Fruit fly (Drosophila melanogaster): ENCODE measurements around the gene hd.

The hd gene

dm6 chr3R:5387996-5388395 is 13.2 kb upstream of the hd start:
- no peak for TF ChIP-seq CG7045 (GFP tag; optimal IDR thresholded peaks at IDR 0.05)
- TF ChIP-seq bab1 (GFP tag; optimal IDR thresholded peaks at IDR 0.05), result no peak
- TF ChIP-seq pad (GFP tag; optimal IDR thresholded peaks at IDR 0.05), result no peak
- TF ChIP-seq cic (GFP tag; optimal IDR thresholded peaks at IDR 0.05), result no peak
- no peak for TF ChIP-seq Hr96 (GFP tag; optimal IDR thresholded peaks at IDR 0.05)
- TF ChIP-seq CG1620 (GFP tag; optimal IDR thresholded peaks at IDR 0.05), result no peak
- no peak for TF ChIP-seq Crg-1 (GFP tag; optimal IDR thresholded peaks at IDR 0.05)
- no peak for TF ChIP-seq CG11617 (GFP tag; optimal IDR thresholded peaks at IDR 0.05)
- TF ChIP-seq Mnt (GFP tag; optimal IDR thresholded peaks at IDR 0.05), result no peak
- no peak for TF ChIP-seq CG5204 (GFP tag; optimal IDR thresholded peaks at IDR 0.05)
- TF ChIP-seq kay (GFP tag; ENCODE audit: borderline replicate concordance), result no peak
- TF ChIP-seq tj (GFP tag; optimal IDR thresholded peaks at IDR 0.05), result no peak
- no peak for TF ChIP-seq CG12768 (GFP tag; optimal IDR thresholded peaks at IDR 0.05)
- TF ChIP-seq cnc (optimal IDR thresholded peaks at IDR 0.05), result no peak
- no peak for TF ChIP-seq CG14711 (tag; optimal IDR thresholded peaks at IDR 0.05)

dm6 chr3R:5387564-5387963 is 12.8 kb upstream of the hd start, which contains the start of gene CG14668:
Gene CG14668 (minus strand): TSS chr3R:5387664.
- no peak for TF ChIP-seq CG5204 (GFP tag; optimal IDR thresholded peaks at IDR 0.05)
- TF ChIP-seq CG14711 (tag; optimal IDR thresholded peaks at IDR 0.05), result no peak
- no peak for TF ChIP-seq tj (GFP tag; optimal IDR thresholded peaks at IDR 0.05)
- TF ChIP-seq Clk (GFP tag; optimal IDR thresholded peaks at IDR 0.05), result no peak
- no peak for TF ChIP-seq bab1 (GFP tag; optimal IDR thresholded peaks at IDR 0.05)
- no peak for TF ChIP-seq pad (GFP tag; optimal IDR thresholded peaks at IDR 0.05)
- no peak for TF ChIP-seq cic (GFP tag; optimal IDR thresholded peaks at IDR 0.05)
- TF ChIP-seq Crg-1 (GFP tag; optimal IDR thresholded peaks at IDR 0.05), result no peak
- no peak for TF ChIP-seq ovo (GFP tag; optimal IDR thresholded peaks at IDR 0.05)
- no peak for TF ChIP-seq toe (GFP tag; optimal IDR thresholded peaks at IDR 0.05)
- no peak for TF ChIP-seq Mnt (GFP tag; optimal IDR thresholded peaks at IDR 0.05)
- TF ChIP-seq CG12768 (GFP tag; optimal IDR thresholded peaks at IDR 0.05), result no peak
- TF ChIP-seq kay (GFP tag; ENCODE audit: borderline replicate concordance), result no peak
- TF ChIP-seq CG7101 (tag; optimal IDR thresholded peaks at IDR 0.05), result no peak
- no peak for TF ChIP-seq CG33017 (tag; optimal IDR thresholded peaks at IDR 0.05)
- TF ChIP-seq CG11617 (GFP tag; optimal IDR thresholded peaks at IDR 0.05), result no peak
- TF ChIP-seq Hr96 (GFP tag; optimal IDR thresholded peaks at IDR 0.05), result no peak
- no peak for TF ChIP-seq CG1620 (GFP tag; optimal IDR thresholded peaks at IDR 0.05)
- no peak for TF ChIP-seq CG7045 (GFP tag; optimal IDR thresholded peaks at IDR 0.05)

- no peak for TF ChIP-seq pad (GFP tag; optimal IDR thresholded peaks at IDR 0.05)
- TF ChIP-seq CG11617 (GFP tag; optimal IDR thresholded peaks at IDR 0.05), result no peak
- no peak for TF ChIP-seq tj (GFP tag; optimal IDR thresholded peaks at IDR 0.05)
- no peak for TF ChIP-seq Crg-1 (GFP tag; optimal IDR thresholded peaks at IDR 0.05)
- TF ChIP-seq CG14711 (tag; optimal IDR thresholded peaks at IDR 0.05), result no peak
- no peak for TF ChIP-seq bab1 (GFP tag; optimal IDR thresholded peaks at IDR 0.05)
Measured at dm6 chr3R:5385761-5386160, 11.0 kb upstream of the hd start.

- TF ChIP-seq CG14711 (tag; optimal IDR thresholded peaks at IDR 0.05) (no peak), CG11617 (GFP tag; optimal IDR thresholded peaks at IDR 0.05) (no peak), kay (GFP tag; ENCODE audit: borderline replicate concordance) (no peak), Clk (GFP tag; optimal IDR thresholded peaks at IDR 0.05) (no peak), pad (GFP tag; optimal IDR thresholded peaks at IDR 0.05) (no peak), CG7045 (GFP tag; optimal IDR thresholded peaks at IDR 0.05) (no peak), CG33017 (tag; optimal IDR thresholded peaks at IDR 0.05) (no peak), CG5204 (GFP tag; optimal IDR thresholded peaks at IDR 0.05) (no peak), Hr96 (GFP tag; optimal IDR thresholded peaks at IDR 0.05) (no peak), toe (GFP tag; optimal IDR thresholded peaks at IDR 0.05) (no peak), cic (GFP tag; optimal IDR thresholded peaks at IDR 0.05) (no peak), bab1 (GFP tag; optimal IDR thresholded peaks at IDR 0.05) (no peak), cnc (optimal IDR thresholded peaks at IDR 0.05) (no peak), tj (GFP tag; optimal IDR thresholded peaks at IDR 0.05) (no peak), CG1620 (GFP tag; optimal IDR thresholded peaks at IDR 0.05) (no peak)
Measured at dm6 chr3R:5376612-5377011, 1.9 kb upstream of the hd start, which contains the start of gene 7B2. Gene 7B2 (plus strand): TSS chr3R:5376780.

- TF ChIP-seq Hr96 (GFP tag; optimal IDR thresholded peaks at IDR 0.05) (peak; percentile 81), Clk (GFP tag; optimal IDR thresholded peaks at IDR 0.05) (peak; percentile 76), pad (GFP tag; optimal IDR thresholded peaks at IDR 0.05) (peak; percentile 80), cnc (optimal IDR thresholded peaks at IDR 0.05) (no peak), cic (GFP tag; optimal IDR thresholded peaks at IDR 0.05) (peak; percentile 67), toe (GFP tag; optimal IDR thresholded peaks at IDR 0.05) (peak; percentile 85), CG7045 (GFP tag; optimal IDR thresholded peaks at IDR 0.05) (peak; percentile 69), CG1620 (GFP tag; optimal IDR thresholded peaks at IDR 0.05) (peak; percentile 93), kay (GFP tag; ENCODE audit: borderline replicate concordance) (no peak), CG5204 (GFP tag; optimal IDR thresholded peaks at IDR 0.05) (peak; percentile 83), CG11617 (GFP tag; optimal IDR thresholded peaks at IDR 0.05) (peak; percentile 66), CG14711 (tag; optimal IDR thresholded peaks at IDR 0.05) (peak; percentile 68), ovo (GFP tag; optimal IDR thresholded peaks at IDR 0.05) (peak; percentile 85), CG12768 (GFP tag; optimal IDR thresholded peaks at IDR 0.05) (peak; percentile 81), CG7101 (tag; optimal IDR thresholded peaks at IDR 0.05) (peak; percentile 87), tj (GFP tag; optimal IDR thresholded peaks at IDR 0.05) (peak; percentile 50), CG33017 (tag; optimal IDR thresholded peaks at IDR 0.05) (peak; percentile 57), Mnt (GFP tag; optimal IDR thresholded peaks at IDR 0.05) (peak; percentile 97), bab1 (GFP tag; optimal IDR thresholded peaks at IDR 0.05) (peak; percentile 72), Crg-1 (GFP tag; optimal IDR thresholded peaks at IDR 0.05) (peak; percentile 91)
Measured at dm6 chr3R:5371563-5371962, 3.2 kb downstream of the hd start, which contains the start of gene Polr2F. Gene Polr2F (plus strand): TSS chr3R:5371795.

- TF ChIP-seq cic (GFP tag; optimal IDR thresholded peaks at IDR 0.05), result no peak
- no peak for TF ChIP-seq kay (GFP tag; ENCODE audit: borderline replicate concordance)
- no peak for TF ChIP-seq Clk (GFP tag; optimal IDR thresholded peaks at IDR 0.05)
- TF ChIP-seq Mnt (GFP tag; optimal IDR thresholded peaks at IDR 0.05), result no peak
- no peak for TF ChIP-seq pad (GFP tag; optimal IDR thresholded peaks at IDR 0.05)
- no peak for TF ChIP-seq CG33017 (tag; optimal IDR thresholded peaks at IDR 0.05)
- TF ChIP-seq bab1 (GFP tag; optimal IDR thresholded peaks at IDR 0.05), result no peak
- TF ChIP-seq tj (GFP tag; optimal IDR thresholded peaks at IDR 0.05), result no peak
- no peak for TF ChIP-seq CG5204 (GFP tag; optimal IDR thresholded peaks at IDR 0.05)
- TF ChIP-seq Crg-1 (GFP tag; optimal IDR thresholded peaks at IDR 0.05), result no peak
- no peak for TF ChIP-seq CG7101 (tag; optimal IDR thresholded peaks at IDR 0.05)
- TF ChIP-seq ovo (GFP tag; optimal IDR thresholded peaks at IDR 0.05), result no peak
- TF ChIP-seq CG11617 (GFP tag; optimal IDR thresholded peaks at IDR 0.05), result no peak
- TF ChIP-seq toe (GFP tag; optimal IDR thresholded peaks at IDR 0.05), result no peak
- TF ChIP-seq cnc (optimal IDR thresholded peaks at IDR 0.05), result no peak
- TF ChIP-seq CG1620 (GFP tag; optimal IDR thresholded peaks at IDR 0.05), result no peak
- no peak for TF ChIP-seq Hr96 (GFP tag; optimal IDR thresholded peaks at IDR 0.05)
- TF ChIP-seq CG14711 (tag; optimal IDR thresholded peaks at IDR 0.05), result no peak
- no peak for TF ChIP-seq CG12768 (GFP tag; optimal IDR thresholded peaks at IDR 0.05)
Measured at dm6 chr3R:5369490-5370001, 5.2 kb downstream of the hd start, which contains the start of the genes CG31542 and CG34277. Gene CG31542 (plus strand): TSS chr3R:5369540. Gene CG34277 (plus strand): TSS chr3R:5369540.

All from whole organism, adult.